Fruit fly (Drosophila melanogaster) whole organism, embryonic: ENCODE data around the gene CG43273.

Source experiments
- Aef1 ChIP-seq: fragments of 200-800 bp; sonication (Bioruptor generic); IDR thresholded peaks from 3 replicates; pipeline ENCODE4 v1.3.6; 2022; ENCODE audit warnings: missing biosample characterization, missing genetic modification characterization
- Antp ChIP-seq: fragments of 200-800 bp; sonication (Bioruptor generic); optimal IDR thresholded peaks from 3 replicates; lab custom pipeline; 2016; ENCODE audit warnings: missing biosample characterization, missing genetic modification characterization
- Awh ChIP-seq: fragments of 200-800 bp; sonication (Bioruptor generic); IDR thresholded peaks from 2 replicates; pipeline ENCODE4, ENCODE4 v1.3.6; 2022; ENCODE audit warnings: missing biosample characterization, missing genetic modification characterization
- BEAF-32 ChIP-seq: fragments of 200-800 bp; sonication (Bioruptor generic); optimal IDR thresholded peaks from 3 replicates; lab custom pipeline; 2017; ENCODE audit warnings: missing biosample characterization, missing genetic modification characterization, mild to moderate bottlenecking, moderate library complexity, missing genetic modification reagents
- CG10565 ChIP-seq: fragments of 200-800 bp; sonication (Bioruptor generic); optimal IDR thresholded peaks from 3 replicates; lab custom pipeline; 2016; ENCODE audit warnings: missing biosample characterization, mild to moderate bottlenecking, missing genetic modification characterization
- CG11695 ChIP-seq: fragments of 200-800 bp; sonication (Bioruptor generic); IDR thresholded peaks from 3 replicates; pipeline ENCODE4 v1.3.6; 2022; ENCODE audit warnings: missing biosample characterization, missing genetic modification characterization
- CG15479 ChIP-seq: fragments of 200-800 bp; sonication (Bioruptor generic); optimal IDR thresholded peaks from 3 replicates; lab custom pipeline; 2019; ENCODE audit warnings: missing biosample characterization, mild to moderate bottlenecking, missing genetic modification characterization, moderate library complexity
- CG17361 ChIP-seq: fragments of 200-800 bp; sonication (Bioruptor generic); IDR thresholded peaks from 3 replicates; pipeline ENCODE4 v1.3.6; 2022; ENCODE audit warnings: missing biosample characterization, missing genetic modification characterization
- CG2678 ChIP-seq: fragments of 200-800 bp; sonication (Bioruptor generic); optimal IDR thresholded peaks from 3 replicates; lab custom pipeline; 2019; ENCODE audit warnings: missing biosample characterization, mild to moderate bottlenecking, missing genetic modification characterization, moderate library complexity
- CG4424 ChIP-seq: fragments of 200-800 bp; sonication (Bioruptor generic); optimal IDR thresholded peaks from 3 replicates; lab custom pipeline; 2016; ENCODE audit warnings: missing biosample characterization, missing genetic modification characterization
- CG4730 ChIP-seq: fragments of 200-800 bp; sonication (Bioruptor generic); IDR thresholded peaks from 2 replicates; pipeline ENCODE4 v1.3.6; 2022; ENCODE audit warnings: missing biosample characterization, missing genetic modification characterization
- CG5245 ChIP-seq: fragments of 200-800 bp; sonication (Bioruptor generic); optimal IDR thresholded peaks from 3 replicates; lab custom pipeline; 2016; ENCODE audit warnings: missing biosample characterization, missing genetic modification characterization
- CG6272 ChIP-seq: fragments of 200-800 bp; sonication (Bioruptor generic); IDR thresholded peaks from 2 replicates; pipeline ENCODE4 v1.3.6; 2022; ENCODE audit warnings: missing biosample characterization, missing genetic modification characterization
- CG7271 ChIP-seq: fragments of 200-800 bp; sonication (Bioruptor generic); optimal IDR thresholded peaks from 2 replicates; lab custom pipeline; 2018; ENCODE audit warnings: missing biosample characterization, mild to moderate bottlenecking, missing genetic modification characterization, moderate library complexity
- CG7372 ChIP-seq: fragments of 200-800 bp; sonication (Bioruptor generic); IDR thresholded peaks from 2 replicates; pipeline ENCODE4 v1.3.6; 2022; ENCODE audit warnings: missing biosample characterization, missing genetic modification characterization
- CG9876 ChIP-seq: fragments of 200-800 bp; sonication (Bioruptor generic); optimal IDR thresholded peaks from 2 replicates; lab custom pipeline; 2016; ENCODE audit warnings: missing biosample characterization, missing genetic modification characterization
- CTCF ChIP-seq: fragments of 200-800 bp; sonication (Bioruptor generic); optimal IDR thresholded peaks from 2 replicates; lab custom pipeline; 2017; ENCODE audit warnings: missing biosample characterization, mild to moderate bottlenecking, missing genetic modification characterization, moderate library complexity
- Dip2 ChIP-seq: fragments of 200-800 bp; sonication (Bioruptor generic); IDR thresholded peaks from 2 replicates; pipeline ENCODE4 v1.3.6; 2022; ENCODE audit warnings: missing biosample characterization, missing genetic modification characterization
- Dip3 ChIP-seq: fragments of 200-800 bp; sonication (Bioruptor generic); optimal IDR thresholded peaks from 3 replicates; lab custom pipeline; 2016; ENCODE audit warnings: missing biosample characterization, missing genetic modification characterization
- Ets65A ChIP-seq: fragments of 200-800 bp; sonication (Bioruptor generic); peaks from one replicate; lab custom pipeline; 2016; ENCODE audit warnings: missing biosample characterization, missing genetic modification characterization
- Fer2 ChIP-seq: fragments of 200-800 bp; sonication (Bioruptor generic); optimal IDR thresholded peaks from 2 replicates; lab custom pipeline; 2018; ENCODE audit warnings: missing biosample characterization, mild to moderate bottlenecking, missing genetic modification characterization, moderate library complexity
- Gug ChIP-seq: fragments of 200-800 bp; sonication (Bioruptor generic); IDR thresholded peaks from 4 replicates; pipeline ENCODE4 v1.3.6; 2022; ENCODE audit warnings: missing biosample characterization, missing genetic modification characterization
- HHEX ChIP-seq: fragments of 200-800 bp; sonication (Bioruptor generic); optimal IDR thresholded peaks from 3 replicates; lab custom pipeline; 2017; ENCODE audit warnings: missing biosample characterization, mild to moderate bottlenecking, missing genetic modification characterization, missing genetic modification reagents
- Hmr ChIP-seq: fragments of 200-800 bp; sonication (Bioruptor generic); optimal IDR thresholded peaks from 3 replicates; lab custom pipeline; 2017; ENCODE audit warnings: mild to moderate bottlenecking, missing biosample characterization, missing genetic modification reagents, missing genetic modification characterization
- Hr39 ChIP-seq: fragments of >200 bp; optimal IDR thresholded peaks from 2 replicates; lab custom pipeline; 2017
- Hr51 ChIP-seq, 2 experiments: fragments of 200-800 bp; sonication (Bioruptor generic); optimal IDR thresholded peaks; 2 replicates in 1 of 2; 3 replicates in 1 of 2; lab custom pipeline; 2016 to 2018; ENCODE audit warnings: missing biosample characterization in 2 of 2, missing genetic modification characterization in 2 of 2, mild to moderate bottlenecking in 1 of 2, moderate library complexity in 1 of 2
- Lim3 ChIP-seq: fragments of 200-800 bp; sonication (Bioruptor generic); IDR thresholded peaks from 2 replicates; pipeline ENCODE4 v1.3.6; 2022; ENCODE audit warnings: missing biosample characterization, missing genetic modification characterization
- MBD-R2 ChIP-seq: fragments of 200-800 bp; sonication (Bioruptor generic); IDR thresholded peaks from 2 replicates; pipeline ENCODE4 v1.3.6; 2022; ENCODE audit warnings: missing biosample characterization, missing genetic modification characterization
- Max ChIP-seq: fragments of 200-800 bp; sonication (Bioruptor generic); optimal IDR thresholded peaks from 2 replicates; lab custom pipeline; 2016; ENCODE audit warnings: missing biosample characterization, mild to moderate bottlenecking, missing genetic modification characterization
- Rx ChIP-seq: fragments of 200-800 bp; sonication (Bioruptor generic); IDR thresholded peaks from 2 replicates; pipeline ENCODE4 v1.3.6; 2022; ENCODE audit warnings: missing biosample characterization, missing genetic modification characterization
- Ssrp ChIP-seq: fragments of 200-800 bp; sonication (Bioruptor generic); optimal IDR thresholded peaks from 2 replicates; lab custom pipeline; 2018; ENCODE audit warnings: missing biosample characterization, mild to moderate bottlenecking, missing genetic modification characterization, moderate library complexity
- Taf1 ChIP-seq: fragments of 200-800 bp; sonication (Bioruptor generic); IDR thresholded peaks from 2 replicates; pipeline ENCODE4 v1.3.6; 2022; ENCODE audit warnings: missing biosample characterization, missing genetic modification characterization
- Usf ChIP-seq: fragments of 200-800 bp; sonication (Bioruptor generic); optimal IDR thresholded peaks from 2 replicates; lab custom pipeline; 2017; ENCODE audit warnings: missing genotype, missing biosample characterization, missing genetic modification characterization
- Vsx1 ChIP-seq: fragments of 200-800 bp; sonication (Bioruptor generic); optimal IDR thresholded peaks from 2 replicates; lab custom pipeline; 2017; ENCODE audit warnings: missing biosample characterization, mild to moderate bottlenecking, missing genetic modification characterization, missing genetic modification reagents
- Xrp1 ChIP-seq: fragments of 200-800 bp; sonication (Bioruptor generic); IDR thresholded peaks from 2 replicates; pipeline ENCODE4 v1.3.6; 2022; ENCODE audit warnings: missing biosample characterization, missing genetic modification characterization
- ap ChIP-seq: fragments of 200-800 bp; sonication (Bioruptor generic); IDR thresholded peaks from 2 replicates; pipeline ENCODE4 v1.3.6; 2022; ENCODE audit warnings: missing biosample characterization, missing genetic modification characterization
- az2 ChIP-seq: fragments of 200-800 bp; sonication (Bioruptor generic); optimal IDR thresholded peaks from 3 replicates; lab custom pipeline; 2016; ENCODE audit warnings: missing biosample characterization, missing genetic modification characterization
- bbx ChIP-seq: fragments of 200-800 bp; sonication (Bioruptor generic); IDR thresholded peaks from 2 replicates; pipeline ENCODE4 v1.3.6; 2022; ENCODE audit warnings: missing biosample characterization, missing genetic modification characterization; ENCODE audit not compliant: partially characterized antibody
- ci ChIP-seq: fragments of 200-800 bp; sonication (Bioruptor generic); IDR thresholded peaks from 3 replicates; pipeline ENCODE4 v1.3.6; 2022; ENCODE audit warnings: missing biosample characterization, missing genetic modification characterization
- crol ChIP-seq: fragments of 200-800 bp; sonication (Bioruptor generic); IDR thresholded peaks from 2 replicates; pipeline ENCODE4 v1.3.6; 2022; ENCODE audit warnings: missing biosample characterization, missing genetic modification characterization
- disco-r ChIP-seq: fragments of 200-800 bp; sonication (Bioruptor generic); optimal IDR thresholded peaks from 2 replicates; lab custom pipeline; 2016; ENCODE audit warnings: missing biosample characterization, missing genetic modification characterization
- ems ChIP-seq: fragments of 200-800 bp; sonication (Bioruptor generic); optimal IDR thresholded peaks from 3 replicates; lab custom pipeline; 2016; ENCODE audit warnings: missing biosample characterization, missing genetic modification characterization
- fru ChIP-seq: fragments of >200 bp; optimal IDR thresholded peaks from 2 replicates; lab custom pipeline; 2017
- hbn ChIP-seq: fragments of 200-800 bp; sonication (Bioruptor generic); IDR thresholded peaks from 2 replicates; pipeline ENCODE4 v1.3.6; 2022; ENCODE audit warnings: missing biosample characterization, missing genetic modification characterization; ENCODE audit not compliant: partially characterized antibody
- hth ChIP-seq: fragments of >200 bp; optimal IDR thresholded peaks from 2 replicates; lab custom pipeline; 2017; ENCODE audit warnings: inconsistent platforms
- inv ChIP-seq: fragments of 200-800 bp; sonication (Bioruptor generic); IDR thresholded peaks from 2 replicates; pipeline ENCODE4 v1.3.6; 2022; ENCODE audit warnings: missing biosample characterization, missing genetic modification characterization; ENCODE audit not compliant: partially characterized antibody
- lilli ChIP-seq: fragments of 200-800 bp; sonication (Bioruptor generic); optimal IDR thresholded peaks from 3 replicates; lab custom pipeline; 2016; ENCODE audit warnings: missing biosample characterization, missing genetic modification characterization
- lov ChIP-seq, 2 experiments: fragments of 200-800 bp in 1 of 2; fragments of >200 bp in 1 of 2; sonication (Bioruptor generic) in 1 of 2; IDR thresholded peaks in 1 of 2; optimal IDR thresholded peaks in 1 of 2; 2 replicates in 1 of 2; 3 replicates in 1 of 2; pipeline versions ENCODE4 v1.3.6 to Lab custom; 2017 to 2022; ENCODE audit warnings: missing biosample characterization in 1 of 2, missing genetic modification characterization in 1 of 2
- mam ChIP-seq: fragments of 200-800 bp; sonication (Bioruptor generic); optimal IDR thresholded peaks from 3 replicates; lab custom pipeline; 2016; ENCODE audit warnings: missing biosample characterization, missing genetic modification characterization
- so ChIP-seq: fragments of 200-800 bp; sonication (Bioruptor generic); IDR thresholded peaks from 3 replicates; pipeline ENCODE4 v1.3.6; 2022; ENCODE audit warnings: missing biosample characterization, missing genetic modification characterization
- sqz ChIP-seq: fragments of 200-800 bp; sonication (Bioruptor generic); optimal IDR thresholded peaks from 3 replicates; lab custom pipeline; 2018; ENCODE audit warnings: missing biosample characterization, mild to moderate bottlenecking, missing genetic modification characterization
- ssp ChIP-seq: fragments of 200-800 bp; sonication (Bioruptor generic); IDR thresholded peaks from 2 replicates; pipeline ENCODE4 v1.3.6; 2022; ENCODE audit warnings: missing biosample characterization, missing genetic modification characterization

Gene CG43273

dm6 chr3R:24787042-24787565 lies 43.0 kb upstream of the CG43273 start, which contains the start of gene CG5805 (continued):
- TF ChIP-seq Dip3 (GFP tag; lab: Kevin White, UChicago) (peak; percentile 69), sqz (no peak), Dip2 (no peak), Hr51 (GFP tag; optimal IDR thresholded peaks at IDR 0.05; lab: Kevin White, UChicago) (peak; percentile 75 to 83), crol (peak; percentile 88), CTCF (GFP tag; lab: Kevin White, UChicago) (peak; percentile 71), Awh (GFP tag; lab: Robert Waterston, UW) (peak; percentile 79), lov (optimal IDR thresholded peaks at IDR 0.05; lab: Kevin White, UChicago) (no peak), lov (GFP tag; IDR thresholded peaks at IDR 0.05; lab: Robert Waterston, UW) (peak; percentile 92), ssp (GFP tag; lab: Robert Waterston, UW) (peak; percentile 52; the same call in 1 of the 2 replicates), HHEX (peak; percentile 93), CG7271 (peak; percentile 89), CG11695 (GFP tag; lab: Robert Waterston, UW) (peak; percentile 53; the same call in 1 of the 3 replicates), so (peak; percentile 67), Antp (GFP tag; lab: Kevin White, UChicago) (peak; percentile 21), disco-r (GFP tag; lab: Kevin White, UChicago) (peak; percentile 69), mam (GFP tag; lab: Kevin White, UChicago) (peak; percentile 61), CG15479 (no peak), CG7372 (peak; percentile 61; the same call in 1 of the 2 replicates), BEAF-32 (GFP tag; lab: Kevin White, UChicago) (peak; percentile 38), ems (peak; percentile 73), CG9876 (GFP tag; lab: Kevin White, UChicago) (peak; percentile 74), CG6272 (GFP tag; lab: Robert Waterston, UW) (peak; percentile 63), Gug (no peak), CG10565 (GFP tag; lab: Kevin White, UChicago) (no peak), CG4424 (GFP tag; lab: Kevin White, UChicago) (peak; percentile 85), CG4730 (GFP tag; lab: Robert Waterston, UW) (peak; percentile 50; the same call in 1 of the 2 replicates), Hr39 (lab: Kevin White, UChicago) (no peak), Ssrp (tag; lab: Kevin White, UChicago) (peak; percentile 58), ci (GFP tag; lab: Robert Waterston, UW) (peak; percentile 97), Usf (GFP tag; lab: Kevin White, UChicago) (peak; percentile 67), bbx (GFP tag; lab: Robert Waterston, UW) (no peak), Rx (peak; percentile 86), Hmr (GFP tag; lab: Kevin White, UChicago) (peak; percentile 94), inv (GFP tag; lab: Robert Waterston, UW) (0 out of 2 replicates have a peak, but pooled peaks have one; percentile 21), Max (GFP tag; lab: Kevin White, UChicago) (peak; percentile 85), CG2678 (tag; lab: Kevin White, UChicago) (peak; percentile 70), Ets65A (GFP tag; lab: Kevin White, UChicago) (peak; percentile 99), hbn (GFP tag; lab: Robert Waterston, UW) (no peak), lilli (GFP tag; lab: Kevin White, UChicago) (peak; percentile 57), Lim3 (no peak), Aef1 (GFP tag; lab: Robert Waterston, UW) (peak; percentile 19; the same call in 1 of the 3 replicates), CG17361 (GFP tag; lab: Robert Waterston, UW) (peak; percentile 88), Taf1 (GFP tag; lab: Robert Waterston, UW) (peak; percentile 30; the same call in 1 of the 2 replicates), CG5245 (GFP tag; lab: Kevin White, UChicago) (peak; percentile 60), Fer2 (peak; percentile 80), ap (peak; percentile 54; the same call in 1 of the 2 replicates), hth (lab: Kevin White, UChicago) (no peak), fru (lab: Kevin White, UChicago) (no peak), Xrp1 (GFP tag; lab: Robert Waterston, UW) (no peak), MBD-R2 (GFP tag; lab: Robert Waterston, UW) (peak; percentile 75), Vsx1 (GFP tag; lab: Kevin White, UChicago) (peak; percentile 77), az2 (GFP tag; lab: Kevin White, UChicago) (peak; percentile 69)
